Worm (Caenorhabditis elegans) whole organism, L1 larva: Measurements from ENCODE around the gene smut-1.

Experiments
- C04F5.9 ChIP-seq: sonication (generic microtip); optimal IDR thresholded peaks from 2 replicates; lab custom pipeline; 2016; ENCODE audit warnings: missing genetic modification characterization, missing compliant biosample characterization
- C34B4.2 ChIP-seq: sonication (generic microtip); optimal IDR thresholded peaks from 2 replicates; lab custom pipeline; 2017; ENCODE audit warnings: mild to moderate bottlenecking, missing genetic modification characterization, missing compliant biosample characterization
- Y116A8C.19 ChIP-seq: sonication (generic microtip); optimal IDR thresholded peaks from 2 replicates; lab custom pipeline; 2016; ENCODE audit warnings: missing compliant biosample characterization, missing genetic modification characterization, borderline replicate concordance
- alr-1 ChIP-seq: fragments of 200-800 bp; sonication (Bioruptor generic); optimal IDR thresholded peaks from 2 replicates; lab custom pipeline; 2018; ENCODE audit warnings: borderline replicate concordance, mild to moderate bottlenecking, missing genetic modification characterization, missing compliant biosample characterization
- ama-1 ChIP-seq: fragments of 150-350 bp; optimal IDR thresholded peaks from 2 replicates; lab custom pipeline; 2014
- ceh-63 ChIP-seq: fragments of 200-800 bp; sonication (Bioruptor generic); optimal IDR thresholded peaks from 2 replicates; lab custom pipeline; 2018; ENCODE audit warnings: mild to moderate bottlenecking, missing genetic modification characterization, missing compliant biosample characterization
- ceh-8 ChIP-seq: fragments of 200-800 bp; sonication (Bioruptor generic); optimal IDR thresholded peaks from 2 replicates; lab custom pipeline; 2018; ENCODE audit warnings: mild to moderate bottlenecking, missing genetic modification characterization, moderate library complexity, missing compliant biosample characterization
- efl-1 ChIP-seq, 4 experiments: fragments of 150-350 bp; optimal IDR thresholded peaks in 3 of 4; peaks in 1 of 4; 1 replicate in 1 of 4; 2 replicates in 3 of 4; lab custom pipeline; 2014; ENCODE audit warnings: missing biosample characterization in 2 of 4, missing genetic modification characterization in 2 of 4, missing genetic modification reagents in 2 of 4
- efl-3 ChIP-seq: fragments of 200-800 bp; sonication (Bioruptor generic); optimal IDR thresholded peaks from 2 replicates; lab custom pipeline; 2018; ENCODE audit warnings: mild to moderate bottlenecking, missing genetic modification characterization, missing compliant biosample characterization
- egl-13 ChIP-seq: sonication (generic microtip); optimal IDR thresholded peaks from 2 replicates; lab custom pipeline; 2016; ENCODE audit warnings: missing genotype, missing genetic modification reagents, missing genetic modification characterization, missing compliant biosample characterization
- fkh-4 ChIP-seq: sonication (generic microtip); optimal IDR thresholded peaks from 2 replicates; lab custom pipeline; 2016; ENCODE audit warnings: missing compliant biosample characterization, missing genetic modification characterization, borderline replicate concordance
- fkh-8 ChIP-seq: sonication (generic microtip); optimal IDR thresholded peaks from 2 replicates; lab custom pipeline; 2016; ENCODE audit warnings: mild to moderate bottlenecking, missing genetic modification characterization, missing compliant biosample characterization
- fos-1 ChIP-seq: fragments of 150-350 bp; optimal IDR thresholded peaks from 2 replicates; lab custom pipeline; 2014; ENCODE audit warnings: missing biosample characterization, missing genetic modification characterization
- hlh-17 ChIP-seq: fragments of 200-800 bp; sonication (Bioruptor generic); optimal IDR thresholded peaks from 2 replicates; lab custom pipeline; 2018; ENCODE audit warnings: missing genetic modification characterization, mild to moderate bottlenecking, missing compliant biosample characterization, moderate library complexity, borderline replicate concordance
- hlh-4 ChIP-seq: sonication (generic microtip); optimal IDR thresholded peaks from 2 replicates; lab custom pipeline; 2016; ENCODE audit warnings: mild to moderate bottlenecking, missing genetic modification characterization, missing compliant biosample characterization
- isw-1 ChIP-seq: fragments of 200-800 bp; sonication (Bioruptor generic); IDR thresholded peaks from 2 replicates; pipeline ENCODE4 v1.3.6; 2022; ENCODE audit warnings: missing genetic modification characterization, missing compliant biosample characterization
- lin-13 ChIP-seq: fragments of 150-350 bp; optimal IDR thresholded peaks from 2 replicates; lab custom pipeline; 2014; ENCODE audit warnings: missing biosample characterization, missing genetic modification reagents, missing genetic modification characterization
- lir-3 ChIP-seq: sonication (generic microtip); optimal IDR thresholded peaks from 2 replicates; lab custom pipeline; 2016; ENCODE audit warnings: mild to moderate bottlenecking, missing genetic modification characterization, moderate library complexity, missing compliant biosample characterization; ENCODE audit not compliant: poor library complexity
- lsy-2 ChIP-seq, 2 experiments: fragments of 150-350 bp; optimal IDR thresholded peaks; 2 replicates each; lab custom pipeline; 2014; ENCODE audit warnings: missing biosample characterization in 2 of 2, missing genetic modification characterization in 2 of 2
- mef-2 ChIP-seq: fragments of 150-350 bp; optimal IDR thresholded peaks from 2 replicates; lab custom pipeline; 2014; ENCODE audit warnings: missing biosample characterization, missing genetic modification characterization
- nhr-12 ChIP-seq: sonication (generic microtip); optimal IDR thresholded peaks from 2 replicates; lab custom pipeline; 2017; ENCODE audit warnings: missing biosample characterization, missing genetic modification characterization
- nhr-19 ChIP-seq: fragments of 200-800 bp; sonication (Bioruptor generic); conservative IDR thresholded peaks from 2 replicates; pipeline ENCODE4 v1.3.6; 2022; ENCODE audit warnings: missing genetic modification characterization, missing compliant biosample characterization
- nhr-20 ChIP-seq: sonication (generic microtip); optimal IDR thresholded peaks from 2 replicates; lab custom pipeline; 2016; ENCODE audit warnings: mild to moderate bottlenecking, missing genetic modification characterization, missing compliant biosample characterization
- nhr-237 ChIP-seq: fragments of 150-350 bp; optimal IDR thresholded peaks from 2 replicates; lab custom pipeline; 2014; ENCODE audit warnings: missing biosample characterization, missing genetic modification characterization
- nhr-28 ChIP-seq: fragments of 150-350 bp; optimal IDR thresholded peaks from 2 replicates; lab custom pipeline; 2014; ENCODE audit warnings: missing biosample characterization, missing genetic modification characterization
- nhr-47 ChIP-seq: sonication (generic microtip); optimal IDR thresholded peaks from 2 replicates; lab custom pipeline; 2016; ENCODE audit warnings: mild to moderate bottlenecking, missing genetic modification characterization, moderate library complexity, missing compliant biosample characterization
- nhr-71 ChIP-seq: sonication (generic microtip); optimal IDR thresholded peaks from 2 replicates; lab custom pipeline; 2016; ENCODE audit warnings: mild to moderate bottlenecking, missing genetic modification characterization, moderate library complexity, missing compliant biosample characterization
- nhr-76 ChIP-seq: sonication (generic microtip); optimal IDR thresholded peaks from 2 replicates; lab custom pipeline; 2017; ENCODE audit warnings: missing biosample characterization, missing genetic modification characterization
- nhr-77 ChIP-seq: fragments of 150-350 bp; optimal IDR thresholded peaks from 2 replicates; lab custom pipeline; 2014; ENCODE audit warnings: missing biosample characterization, missing genetic modification characterization
- nhr-84 ChIP-seq: sonication (generic microtip); optimal IDR thresholded peaks from 2 replicates; lab custom pipeline; 2017; ENCODE audit warnings: missing biosample characterization, missing genetic modification characterization
- nhr-90 ChIP-seq: sonication (generic microtip); optimal IDR thresholded peaks from 2 replicates; lab custom pipeline; 2016; ENCODE audit warnings: mild to moderate bottlenecking, missing genetic modification characterization, missing compliant biosample characterization; ENCODE audit not compliant: poor library complexity
- pag-3 ChIP-seq: sonication (generic microtip); optimal IDR thresholded peaks from 2 replicates; lab custom pipeline; 2017; ENCODE audit warnings: missing genetic modification characterization, mild to moderate bottlenecking, missing compliant biosample characterization, antibody characterized with exemption, borderline replicate concordance; ENCODE audit not compliant: insufficient read depth
- pax-3 ChIP-seq: fragments of 200-800 bp; sonication (Bioruptor generic); optimal IDR thresholded peaks from 2 replicates; lab custom pipeline; 2018; ENCODE audit warnings: mild to moderate bottlenecking, missing genetic modification characterization, moderate library complexity, missing compliant biosample characterization
- skn-1 ChIP-seq: fragments of 150-350 bp; optimal IDR thresholded peaks from 2 replicates; lab custom pipeline; 2014; ENCODE audit warnings: missing biosample characterization, missing genetic modification characterization
- snu-23 ChIP-seq: sonication (generic microtip); optimal IDR thresholded peaks from 2 replicates; lab custom pipeline; 2016; ENCODE audit warnings: missing genetic modification characterization, missing compliant biosample characterization
- sox-4 ChIP-seq: sonication (generic microtip); optimal IDR thresholded peaks from 2 replicates; lab custom pipeline; 2016; ENCODE audit warnings: missing genetic modification characterization, missing compliant biosample characterization
- sptf-1 ChIP-seq: fragments of 150-350 bp; optimal IDR thresholded peaks from 2 replicates; lab custom pipeline; 2014; ENCODE audit warnings: missing biosample characterization, missing genetic modification characterization
- sup-37 ChIP-seq: fragments of 200-800 bp; sonication (Bioruptor generic); optimal IDR thresholded peaks from 2 replicates; lab custom pipeline; 2018; ENCODE audit warnings: mild to moderate bottlenecking, missing genetic modification characterization, missing compliant biosample characterization
- tbx-2 ChIP-seq: sonication (generic microtip); optimal IDR thresholded peaks from 2 replicates; lab custom pipeline; 2016; ENCODE audit warnings: missing genetic modification characterization, missing compliant biosample characterization
- unc-130 ChIP-seq: fragments of 150-350 bp; optimal IDR thresholded peaks from 2 replicates; lab custom pipeline; 2017; ENCODE audit warnings: missing biosample characterization, missing genetic modification characterization, inconsistent platforms
- unc-30 ChIP-seq: sonication (generic microtip); optimal IDR thresholded peaks from 2 replicates; lab custom pipeline; 2017; ENCODE audit warnings: missing biosample characterization, missing genetic modification characterization
- unc-98 ChIP-seq: fragments of 200-800 bp; sonication (Bioruptor generic); IDR thresholded peaks from 2 replicates; pipeline ENCODE4 v1.3.6; 2022; ENCODE audit warnings: missing genetic modification characterization, missing compliant biosample characterization
- zip-4 ChIP-seq: fragments of 200-800 bp; sonication (Bioruptor generic); optimal IDR thresholded peaks from 2 replicates; lab custom pipeline; 2018; ENCODE audit warnings: mild to moderate bottlenecking, missing genetic modification characterization, moderate library complexity, missing compliant biosample characterization
- ztf-4 ChIP-seq: fragments of 150-350 bp; optimal IDR thresholded peaks from 2 replicates; lab custom pipeline; 2014; ENCODE audit warnings: missing biosample characterization, missing genetic modification characterization

smut-1 gene

ce11 chrV:6096559-6097155, at the start of gene smut-1:
Gene smut-1, plus strand, starts transcription at chrV:6097105.
- TF ChIP-seq ztf-4 (tag; lab: Kevin White, UChicago) (no peak), efl-1 (optimal IDR thresholded peaks at IDR 0.05; lab: Kevin White, UChicago) (no peak), efl-1 (GFP tag; optimal IDR thresholded peaks at IDR 0.05 in 1 of 2; lab: Kevin White, UChicago) (peak in 1 of 2 experiments; percentile 91), ceh-8 (no peak), unc-130 (no peak)

ce11 chrV:6047818-6048217, 49.1 kb upstream of the smut-1 start, which contains the start of gene pgap-3:
Gene pgap-3, minus strand, starts transcription at chrV:6047918.
- no peak for TF ChIP-seq fkh-8 (tag; lab: Kevin White, UChicago)
- no peak for TF ChIP-seq lin-13 (GFP tag; lab: Kevin White, UChicago)
- no peak for TF ChIP-seq pag-3 (tag; lab: Kevin White, UChicago)
- no peak for TF ChIP-seq nhr-12
- no peak for TF ChIP-seq hlh-17 (GFP tag; lab: Kevin White, UChicago)
- TF ChIP-seq skn-1 (tag; lab: Kevin White, UChicago) = no peak
- TF ChIP-seq hlh-4 = no peak
- TF ChIP-seq sup-37 (GFP tag; lab: Kevin White, UChicago) = no peak
- TF ChIP-seq lsy-2 (tag; optimal IDR thresholded peaks at IDR 0.05; lab: Kevin White, UChicago) = no peak
- TF ChIP-seq nhr-90 (tag; lab: Kevin White, UChicago) = no peak
- no peak for TF ChIP-seq sptf-1 (tag; lab: Kevin White, UChicago)
- TF ChIP-seq fos-1 = no peak
- TF ChIP-seq nhr-28 (tag; lab: Kevin White, UChicago) = no peak
- no peak for TF ChIP-seq ama-1 (lab: Kevin White, UChicago)
- no peak for TF ChIP-seq alr-1 (tag; lab: Kevin White, UChicago)
- TF ChIP-seq sox-4 = no peak
- no peak for TF ChIP-seq pax-3 (tag; lab: Kevin White, UChicago)
- TF ChIP-seq snu-23 (GFP tag; lab: Kevin White, UChicago) = no peak

- TF ChIP-seq nhr-20 (tag; lab: Kevin White, UChicago) = no peak
- no peak for TF ChIP-seq C04F5.9 (tag; lab: Kevin White, UChicago)
- TF ChIP-seq Y116A8C.19 (tag; lab: Kevin White, UChicago) = no peak
- no peak for TF ChIP-seq zip-4 (GFP tag; lab: Kevin White, UChicago)
- TF ChIP-seq hlh-4 = no peak
- no peak for TF ChIP-seq nhr-47 (tag; lab: Kevin White, UChicago)
- TF ChIP-seq tbx-2 = no peak
- TF ChIP-seq efl-3 (GFP tag; lab: Kevin White, UChicago) = no peak
These were observed 45.7 kb upstream of the smut-1 start, which contains the start of gene jamp-1 for ce11 chrV:6051159-6051558. Gene jamp-1, minus strand, starts transcription at chrV:6051259.

- TF ChIP-seq efl-1 (optimal IDR thresholded peaks at IDR 0.05; lab: Kevin White, UChicago) (peak; percentile 84 to 90), efl-1 (GFP tag; optimal IDR thresholded peaks at IDR 0.05 in 1 of 2; lab: Kevin White, UChicago) (peak; percentile 78 to 96), nhr-20 (tag; lab: Kevin White, UChicago) (peak; percentile 89), isw-1 (GFP tag; lab: Robert Waterston, UW) (peak; percentile 69), nhr-237 (tag; lab: Kevin White, UChicago) (peak; percentile 72), fkh-4 (no peak), nhr-19 (GFP tag; lab: Robert Waterston, UW) (peak; percentile 81), nhr-47 (tag; lab: Kevin White, UChicago) (peak; percentile 83), nhr-84 (tag; lab: Kevin White, UChicago) (no peak), ceh-63 (GFP tag; lab: Kevin White, UChicago) (no peak), unc-98 (GFP tag; lab: Robert Waterston, UW) (no peak), snu-23 (GFP tag; lab: Kevin White, UChicago) (peak; percentile 91), nhr-71 (peak; percentile 92), sup-37 (GFP tag; lab: Kevin White, UChicago) (no peak), nhr-76 (tag; lab: Kevin White, UChicago) (no peak), lir-3 (tag; lab: Kevin White, UChicago) (peak; percentile 58), C34B4.2 (tag; lab: Kevin White, UChicago) (no peak), nhr-77 (tag; lab: Kevin White, UChicago) (peak; percentile 78), unc-30 (no peak), egl-13 (tag; lab: Kevin White, UChicago) (peak; percentile 72), tbx-2 (peak; percentile 75), sptf-1 (tag; lab: Kevin White, UChicago) (no peak), mef-2 (tag; lab: Kevin White, UChicago) (peak; percentile 39), nhr-12 (no peak), lsy-2 (tag; optimal IDR thresholded peaks at IDR 0.05; lab: Kevin White, UChicago) (peak; percentile 76 to 91)
These were observed 43.7 kb upstream of the smut-1 start, which contains the start of gene seip-1 for ce11 chrV:6053188-6053687. Gene seip-1, minus strand, starts transcription at chrV:6053238.
